Fruit fly (Drosophila melanogaster) whole organism, embryonic: ENCODE measurements around the gene CG4338.

Experiments
- Asciz ChIP-seq: fragments of 200-800 bp; sonication (Bioruptor generic); optimal IDR thresholded peaks from 2 replicates; lab custom pipeline; 2017; ENCODE audit warnings: missing biosample characterization, mild to moderate bottlenecking, missing genetic modification characterization, missing genetic modification reagents
- Atf3 ChIP-seq: fragments of 200-800 bp; sonication (Bioruptor generic); optimal IDR thresholded peaks from 3 replicates; lab custom pipeline; 2016; ENCODE audit warnings: missing biosample characterization, missing genetic modification characterization
- Bdp1 ChIP-seq: fragments of 200-800 bp; sonication (Bioruptor generic); optimal IDR thresholded peaks from 3 replicates; lab custom pipeline; 2016; ENCODE audit warnings: missing biosample characterization, missing genetic modification characterization
- C15 ChIP-seq: fragments of 200-800 bp; sonication (Bioruptor generic); IDR thresholded peaks from 3 replicates; pipeline ENCODE4 v1.3.6; 2022; ENCODE audit warnings: missing biosample characterization, missing genetic modification characterization
- CG10147 ChIP-seq: fragments of 200-800 bp; sonication (Bioruptor generic); optimal IDR thresholded peaks from 2 replicates; lab custom pipeline; 2019; ENCODE audit warnings: missing biosample characterization, mild to moderate bottlenecking, missing genetic modification characterization, moderate library complexity
- CG13296 ChIP-seq: fragments of 200-800 bp; sonication (Bioruptor generic); optimal IDR thresholded peaks from 3 replicates; lab custom pipeline; 2018; ENCODE audit warnings: missing biosample characterization, mild to moderate bottlenecking, missing genetic modification characterization
- CG15514 ChIP-seq: fragments of 200-800 bp; sonication (Bioruptor generic); optimal IDR thresholded peaks from 3 replicates; lab custom pipeline; 2017; ENCODE audit warnings: missing biosample characterization, missing genetic modification characterization, mild to moderate bottlenecking, moderate library complexity, missing genetic modification reagents
- CG1603 ChIP-seq: fragments of 200-800 bp; sonication (Bioruptor generic); optimal IDR thresholded peaks from 2 replicates; lab custom pipeline; 2019; ENCODE audit warnings: missing biosample characterization, mild to moderate bottlenecking, missing genetic modification characterization, moderate library complexity
- CG2678 ChIP-seq: fragments of 200-800 bp; sonication (Bioruptor generic); optimal IDR thresholded peaks from 3 replicates; lab custom pipeline; 2019; ENCODE audit warnings: missing biosample characterization, mild to moderate bottlenecking, missing genetic modification characterization, moderate library complexity
- CG30403 ChIP-seq: fragments of 200-800 bp; sonication (Bioruptor generic); optimal IDR thresholded peaks from 3 replicates; lab custom pipeline; 2016; ENCODE audit warnings: missing biosample characterization, missing genetic modification characterization
- CG4328 ChIP-seq: fragments of 200-800 bp; sonication (Bioruptor generic); optimal IDR thresholded peaks from 3 replicates; lab custom pipeline; 2017; ENCODE audit warnings: missing biosample characterization, missing genetic modification reagents, missing genetic modification characterization
- CG6689 ChIP-seq: fragments of 200-800 bp; sonication (Bioruptor generic); IDR thresholded peaks from 2 replicates; pipeline ENCODE4 v1.3.6; 2022; ENCODE audit warnings: missing biosample characterization, missing genetic modification characterization
- CG6765 ChIP-seq: fragments of 200-800 bp; sonication (Bioruptor generic); optimal IDR thresholded peaks from 3 replicates; lab custom pipeline; 2017; ENCODE audit warnings: missing biosample characterization, mild to moderate bottlenecking, missing genetic modification characterization
- CG7357 ChIP-seq: fragments of 200-800 bp; sonication (Bioruptor generic); IDR thresholded peaks from 3 replicates; pipeline ENCODE4 v1.3.6; 2022; ENCODE audit warnings: missing biosample characterization, missing genetic modification characterization
- CG7372 ChIP-seq: fragments of 200-800 bp; sonication (Bioruptor generic); IDR thresholded peaks from 2 replicates; pipeline ENCODE4 v1.3.6; 2022; ENCODE audit warnings: missing biosample characterization, missing genetic modification characterization
- CHES-1-like ChIP-seq: fragments of 200-800 bp; sonication (Bioruptor generic); optimal IDR thresholded peaks from 2 replicates; lab custom pipeline; 2016; ENCODE audit warnings: missing biosample characterization, missing genetic modification characterization
- CTCF ChIP-seq: fragments of 200-800 bp; sonication (Bioruptor generic); optimal IDR thresholded peaks from 2 replicates; lab custom pipeline; 2017; ENCODE audit warnings: missing biosample characterization, mild to moderate bottlenecking, missing genetic modification characterization, moderate library complexity
- E2f1 ChIP-seq: fragments of 200-800 bp; sonication (Bioruptor generic); IDR thresholded peaks from 2 replicates; pipeline ENCODE4 v1.3.6; 2022; ENCODE audit warnings: missing biosample characterization, missing genetic modification characterization
- HLH3B ChIP-seq: fragments of 200-800 bp; sonication (Bioruptor generic); IDR thresholded peaks from 2 replicates; pipeline ENCODE4 v1.3.6; 2022; ENCODE audit warnings: missing biosample characterization, missing genetic modification characterization
- Lim3 ChIP-seq: fragments of 200-800 bp; sonication (Bioruptor generic); IDR thresholded peaks from 2 replicates; pipeline ENCODE4 v1.3.6; 2022; ENCODE audit warnings: missing biosample characterization, missing genetic modification characterization
- MTF-1 ChIP-seq: fragments of 200-800 bp; sonication (Bioruptor generic); optimal IDR thresholded peaks from 2 replicates; lab custom pipeline; 2018; ENCODE audit warnings: missing biosample characterization, mild to moderate bottlenecking, missing genetic modification characterization, borderline replicate concordance
- Med ChIP-seq: fragments of 200-800 bp; sonication (Bioruptor generic); peaks from one replicate; lab custom pipeline; 2016; ENCODE audit warnings: missing biosample characterization, missing genetic modification characterization, mild to moderate bottlenecking, inconsistent platforms, moderate library complexity
- NfI ChIP-seq: fragments of 200-800 bp; sonication (Bioruptor generic); optimal IDR thresholded peaks from 3 replicates; lab custom pipeline; 2018; ENCODE audit warnings: missing biosample characterization, mild to moderate bottlenecking, missing genetic modification characterization, moderate library complexity
- Ravus ChIP-seq: fragments of 200-800 bp; sonication (Bioruptor generic); IDR thresholded peaks from 2 replicates; pipeline ENCODE4 v1.3.6; 2022; ENCODE audit warnings: missing biosample characterization, missing genetic modification characterization
- Sry-β ChIP-seq: fragments of 200-800 bp; sonication (Bioruptor generic); optimal IDR thresholded peaks from 2 replicates; lab custom pipeline; 2018; ENCODE audit warnings: missing biosample characterization, mild to moderate bottlenecking, missing genetic modification characterization, moderate library complexity
- bab2 ChIP-seq: fragments of 200-800 bp; sonication (Bioruptor generic); optimal IDR thresholded peaks from 2 replicates; lab custom pipeline; 2016; ENCODE audit warnings: missing biosample characterization, missing genetic modification characterization
- bowl ChIP-seq: fragments of 200-800 bp; sonication (Bioruptor generic); IDR thresholded peaks from 2 replicates; pipeline ENCODE4 v1.3.6; 2022; ENCODE audit warnings: missing biosample characterization, missing genetic modification characterization
- ci ChIP-seq: fragments of 200-800 bp; sonication (Bioruptor generic); IDR thresholded peaks from 3 replicates; pipeline ENCODE4 v1.3.6; 2022; ENCODE audit warnings: missing biosample characterization, missing genetic modification characterization
- crc ChIP-seq: fragments of 200-800 bp; sonication (Bioruptor generic); optimal IDR thresholded peaks from 2 replicates; lab custom pipeline; 2016; ENCODE audit warnings: missing biosample characterization, missing genetic modification characterization
- esg ChIP-seq: fragments of 200-800 bp; sonication (Bioruptor generic); conservative IDR thresholded peaks from 2 replicates; pipeline ENCODE4 v1.3.6; 2022; ENCODE audit warnings: missing biosample characterization, missing genetic modification characterization
- exex ChIP-seq: fragments of 200-800 bp; sonication (Bioruptor generic); optimal IDR thresholded peaks from 4 replicates; lab custom pipeline; 2018; ENCODE audit warnings: missing biosample characterization, mild to moderate bottlenecking, missing genetic modification characterization, moderate library complexity
- eyg ChIP-seq: fragments of 200-800 bp; sonication (Bioruptor generic); optimal IDR thresholded peaks from 3 replicates; lab custom pipeline; 2016; ENCODE audit warnings: missing biosample characterization, missing genetic modification characterization
- gro ChIP-seq: fragments of 200-800 bp; sonication (Bioruptor generic); optimal IDR thresholded peaks from 2 replicates; lab custom pipeline; 2016; ENCODE audit warnings: missing biosample characterization, missing genetic modification characterization
- gt ChIP-seq: fragments of 200-800 bp; sonication (Bioruptor generic); IDR thresholded peaks from 2 replicates; pipeline ENCODE4 v1.3.6; 2022; ENCODE audit warnings: missing biosample characterization, missing genetic modification characterization
- hb ChIP-seq: fragments of 200-800 bp; sonication (Bioruptor generic); IDR thresholded peaks from 3 replicates; pipeline ENCODE4 v1.3.6; 2022; ENCODE audit warnings: missing biosample characterization, missing genetic modification characterization; ENCODE audit not compliant: partially characterized antibody
- kni ChIP-seq: fragments of 200-800 bp; sonication (Bioruptor generic); optimal IDR thresholded peaks from 3 replicates; lab custom pipeline; 2017; ENCODE audit warnings: mild to moderate bottlenecking, missing biosample characterization, missing genetic modification reagents, missing genetic modification characterization
- lab ChIP-seq: fragments of 200-800 bp; sonication (Bioruptor generic); optimal IDR thresholded peaks from 3 replicates; lab custom pipeline; 2017; ENCODE audit warnings: missing biosample characterization, missing genetic modification characterization, mild to moderate bottlenecking, moderate library complexity, missing genetic modification reagents
- mirr ChIP-seq: fragments of 200-800 bp; sonication (Bioruptor generic); optimal IDR thresholded peaks from 3 replicates; lab custom pipeline; 2018; ENCODE audit warnings: missing biosample characterization, mild to moderate bottlenecking, missing genetic modification characterization
- nerfin-2 ChIP-seq: fragments of 200-800 bp; sonication (Bioruptor generic); IDR thresholded peaks from 2 replicates; pipeline ENCODE4 v1.3.6; 2022; ENCODE audit warnings: missing biosample characterization, missing genetic modification characterization; ENCODE audit not compliant: partially characterized antibody
- pros ChIP-seq: fragments of 200-800 bp; sonication (Bioruptor generic); optimal IDR thresholded peaks from 3 replicates; lab custom pipeline; 2019; ENCODE audit warnings: missing biosample characterization, mild to moderate bottlenecking, missing genetic modification characterization, moderate library complexity
- repo ChIP-seq: fragments of 200-800 bp; sonication (Bioruptor generic); optimal IDR thresholded peaks from 2 replicates; lab custom pipeline; 2016; ENCODE audit warnings: missing biosample characterization, missing genetic modification characterization
- ro ChIP-seq: fragments of 200-800 bp; sonication (Bioruptor generic); IDR thresholded peaks from 2 replicates; pipeline ENCODE4 v1.3.6; 2022; ENCODE audit warnings: missing biosample characterization, missing genetic modification characterization
- seq ChIP-seq: fragments of 200-800 bp; sonication (Bioruptor generic); IDR thresholded peaks from 2 replicates; pipeline ENCODE4 v1.3.6; 2022; ENCODE audit warnings: missing biosample characterization, missing genetic modification characterization
- slbo ChIP-seq: fragments of 200-800 bp; sonication (Bioruptor generic); IDR thresholded peaks from 2 replicates; pipeline ENCODE4 v1.3.6; 2022; ENCODE audit warnings: missing biosample characterization, missing genetic modification characterization
- sug ChIP-seq: fragments of 200-800 bp; optimal IDR thresholded peaks from 2 replicates; lab custom pipeline; 2019; ENCODE audit warnings: missing biosample characterization, mild to moderate bottlenecking, missing genetic modification characterization, moderate library complexity
- toy ChIP-seq: fragments of 200-800 bp; sonication (Bioruptor generic); IDR thresholded peaks from 2 replicates; pipeline ENCODE4 v1.3.6; 2022; ENCODE audit warnings: missing biosample characterization, missing genetic modification characterization
- zf30C ChIP-seq: fragments of 200-800 bp; sonication (Bioruptor generic); optimal IDR thresholded peaks from 3 replicates; lab custom pipeline; 2018; ENCODE audit warnings: missing biosample characterization, mild to moderate bottlenecking, missing genetic modification characterization
- zfh2 ChIP-seq: fragments of 200-800 bp; sonication (Bioruptor generic); optimal IDR thresholded peaks from 2 replicates; lab custom pipeline; 2016; ENCODE audit warnings: missing biosample characterization, missing genetic modification characterization

CG4338 gene

DNA sequence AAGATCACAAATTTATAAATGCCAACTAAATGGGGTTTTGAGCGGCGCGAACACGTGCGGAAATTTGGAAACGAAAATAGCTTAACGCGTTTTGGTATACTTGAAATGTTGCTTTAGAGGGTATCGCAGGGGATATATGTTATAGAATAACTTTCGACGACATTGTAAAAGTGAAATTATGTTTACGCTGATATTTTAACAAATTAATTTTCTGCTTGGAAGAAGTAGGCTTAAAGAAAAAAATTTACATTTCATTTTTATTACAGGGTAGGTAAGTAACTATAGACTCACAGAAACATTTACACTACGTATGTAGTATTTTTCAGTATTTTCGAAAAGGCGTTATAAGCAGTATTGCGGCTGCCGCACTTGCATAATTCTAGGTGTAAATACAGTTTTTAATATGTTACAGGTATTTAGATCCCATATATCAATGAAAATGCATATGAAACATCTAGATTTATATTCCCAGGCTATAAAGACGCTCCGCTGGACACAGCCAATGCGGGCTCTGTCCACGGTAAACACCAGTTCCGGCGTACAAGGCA is 45.9 kb upstream of the CG4338 start, which contains the start of the genes Art3 and mRpS10 (continued):
- TF ChIP-seq CG6689 (GFP tag; lab: Robert Waterston, UW) (peak; percentile 100), CG2678 (tag; lab: Kevin White, UChicago) (peak; percentile 100), E2f1 (GFP tag; lab: Robert Waterston, UW) (peak; percentile 100), HLH3B (peak; percentile 100), slbo (GFP tag; lab: Robert Waterston, UW) (peak; percentile 100), NfI (peak; percentile 100), Sry-β (GFP tag; lab: Kevin White, UChicago) (peak; percentile 83), crc (GFP tag; lab: Kevin White, UChicago) (peak; percentile 99), Atf3 (GFP tag; lab: Kevin White, UChicago) (peak; percentile 100), Bdp1 (GFP tag; lab: Kevin White, UChicago) (peak; percentile 96), bab2 (GFP tag; lab: Kevin White, UChicago) (peak; percentile 100), CTCF (GFP tag; lab: Kevin White, UChicago) (peak; percentile 82), MTF-1 (peak; percentile 100)

DNA sequence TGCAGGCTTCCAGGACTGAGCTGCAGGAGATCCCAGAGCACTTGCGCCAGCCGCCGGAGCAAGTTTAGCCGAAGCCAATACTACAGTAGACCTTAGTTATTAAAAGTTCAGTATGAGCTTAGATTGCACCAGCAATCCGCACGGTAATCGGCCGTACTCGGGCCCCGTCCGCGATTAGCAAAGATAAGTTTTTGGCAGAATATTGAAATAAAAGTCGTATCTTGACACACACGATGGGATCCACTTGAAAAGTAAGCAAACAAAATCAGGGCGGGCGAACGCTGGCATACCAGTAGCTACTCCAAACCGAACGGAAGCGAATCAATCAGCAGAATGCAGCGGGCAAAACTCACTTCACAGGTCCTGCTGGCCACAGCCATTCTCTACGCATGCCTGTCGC is 45.0 kb upstream of the CG4338 start, which contains the start of gene CG34316:
Gene CG34316, plus strand, starts transcription at position 301 of the 400 bp plus-strand sequence.
- no peak for TF ChIP-seq nerfin-2 (GFP tag; lab: Robert Waterston, UW)
- no peak for TF ChIP-seq ro (GFP tag; lab: Robert Waterston, UW)
- no peak for TF ChIP-seq gt (GFP tag; lab: Robert Waterston, UW)
- TF ChIP-seq exex = peak; percentile 30
- TF ChIP-seq toy (GFP tag; lab: Robert Waterston, UW) = no peak
- peak; percentile 55 for TF ChIP-seq sug (tag; lab: Kevin White, UChicago)

DNA sequence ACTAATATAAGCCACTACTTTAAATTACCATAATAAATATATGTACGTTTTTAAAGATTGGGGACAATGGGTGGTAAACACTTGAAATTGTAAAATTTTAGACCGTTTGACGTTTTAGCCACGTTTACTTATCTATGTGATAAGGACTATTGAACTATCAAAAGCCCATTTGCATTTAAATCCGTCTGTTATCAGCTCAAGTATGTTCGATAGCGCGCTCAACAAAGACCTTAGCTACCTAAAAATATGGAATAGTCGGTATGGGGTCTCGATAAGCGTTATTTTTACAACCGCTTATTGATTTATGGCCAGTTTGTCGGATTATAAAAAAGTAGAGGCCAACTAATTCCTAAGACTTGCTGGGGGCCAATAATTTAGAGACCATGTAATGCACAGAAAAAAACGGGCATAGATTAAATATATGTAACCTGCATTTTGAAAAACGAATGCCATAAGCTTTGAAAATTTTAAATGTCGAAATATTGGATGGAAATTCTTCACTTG is 43.6 kb upstream of the CG4338 start:
- TF ChIP-seq bowl (GFP tag; lab: Robert Waterston, UW) (no peak), hb (GFP tag; lab: Robert Waterston, UW) (no peak), CG13296 (peak; percentile 53), CG4328 (GFP tag; lab: Kevin White, UChicago) (no peak), bab2 (GFP tag; lab: Kevin White, UChicago) (no peak), mirr (GFP tag; lab: Kevin White, UChicago) (peak; percentile 81), CG10147 (GFP tag; lab: Kevin White, UChicago) (no peak), Ravus (GFP tag; lab: Robert Waterston, UW) (no peak), CG15514 (peak; percentile 3), seq (GFP tag; lab: Robert Waterston, UW) (no peak), repo (GFP tag; lab: Kevin White, UChicago) (no peak), Lim3 (GFP tag; lab: Robert Waterston, UW) (no peak), CG7357 (no peak), C15 (GFP tag; lab: Robert Waterston, UW) (no peak), ci (no peak), CG6765 (GFP tag; lab: Kevin White, UChicago) (no peak), CHES-1-like (GFP tag; lab: Kevin White, UChicago) (no peak), zfh2 (GFP tag; lab: Kevin White, UChicago) (no peak), Med (no peak), gro (GFP tag; lab: Kevin White, UChicago) (peak; percentile 7), lab (no peak), pros (GFP tag; lab: Kevin White, UChicago) (no peak), eyg (GFP tag; lab: Kevin White, UChicago) (no peak), CG1603 (tag; lab: Kevin White, UChicago) (no peak), CG7372 (GFP tag; lab: Robert Waterston, UW) (no peak), Asciz (peak; percentile 16), CG30403 (no peak), Bdp1 (GFP tag; lab: Kevin White, UChicago) (no peak), zf30C (peak; percentile 34), esg (GFP tag; lab: Robert Waterston, UW) (no peak), kni (GFP tag; lab: Kevin White, UChicago) (no peak)
